Worm (Caenorhabditis elegans): ENCODE results near the gene gfat-2.

The gfat-2 gene

ce11 chrIV:11410084-11410483 lies at the start of gene gfat-2:
Gene gfat-2 (plus strand): TSS chrIV:11410228.
- no peak for TF ChIP-seq elt-4 (tag; optimal IDR thresholded peaks at IDR 0.05)
- TF ChIP-seq nhr-11 (tag; optimal IDR thresholded peaks at IDR 0.05) = no peak
- no peak for TF ChIP-seq pha-2 (tag; optimal IDR thresholded peaks at IDR 0.05)
- no peak for TF ChIP-seq eyg-1 (tag; optimal IDR thresholded peaks at IDR 0.05)
- TF ChIP-seq pax-1 (tag; optimal IDR thresholded peaks at IDR 0.05) = no peak
- TF ChIP-seq elt-2 (tag; optimal IDR thresholded peaks at IDR 0.05) = no peak

ce11 chrIV:11361409-11361808 lies 48.6 kb upstream of the gfat-2 start, which contains the start of gene T01G1.4:
Gene T01G1.4 (minus strand): TSS chrIV:11361509.
- TF ChIP-seq C38D4.7 (GFP tag; optimal IDR thresholded peaks at IDR 0.05) (no peak), hlh-30 (tag; optimal IDR thresholded peaks at IDR 0.05; ENCODE audit: insufficient read depth) (no peak), T23F11.4 (GFP tag; optimal IDR thresholded peaks at IDR 0.05) (no peak), ceh-18 (tag; optimal IDR thresholded peaks at IDR 0.05) (no peak), nhr-232 (tag; optimal IDR thresholded peaks at IDR 0.05) (no peak), lim-6 (tag; optimal IDR thresholded peaks at IDR 0.05) (no peak)

- TF ChIP-seq ceh-30 (tag; optimal IDR thresholded peaks at IDR 0.05) (no peak), nfya-1 (tag; optimal IDR thresholded peaks at IDR 0.05) (peak; percentile 5), ceh-9 (tag; optimal IDR thresholded peaks at IDR 0.05) (no peak), ceh-2 (tag; optimal IDR thresholded peaks at IDR 0.05) (no peak), ceh-24 (tag; optimal IDR thresholded peaks at IDR 0.05) (no peak), pax-1 (tag; optimal IDR thresholded peaks at IDR 0.05) (no peak), hlh-30 (tag; optimal IDR thresholded peaks at IDR 0.05; ENCODE audit: insufficient read depth) (no peak), tbx-2 (tag; optimal IDR thresholded peaks at IDR 0.05) (peak; percentile 0)
Observed at ce11 chrIV:11363806-11364562, 46.0 kb upstream of the gfat-2 start.

ce11 chrIV:11371645-11372044 lies 38.4 kb upstream of the gfat-2 start, which contains the start of gene sec-31:
Gene sec-31 (minus strand): TSS chrIV:11371792.
- no peak for TF ChIP-seq ttx-3 (tag; optimal IDR thresholded peaks at IDR 0.05)
- TF ChIP-seq ztf-16 (tag; optimal IDR thresholded peaks at IDR 0.05) = no peak
- TF ChIP-seq eyg-1 (tag; optimal IDR thresholded peaks at IDR 0.05) = no peak
- no peak for TF ChIP-seq fkh-10 (GFP tag; optimal IDR thresholded peaks at IDR 0.05)

ce11 chrIV:11372366-11372997 lies 37.5 kb upstream of the gfat-2 start, which contains the start of gene cbd-1:
Gene cbd-1 (plus strand): TSS chrIV:11372991.
- TF ChIP-seq lin-11 (tag; optimal IDR thresholded peaks at IDR 0.05) (no peak), unc-86 (tag; optimal IDR thresholded peaks at IDR 0.05) (no peak), unc-55 (GFP tag; optimal IDR thresholded peaks at IDR 0.05) (no peak), C08G9.2 (tag; optimal IDR thresholded peaks at IDR 0.05) (no peak), lim-6 (tag; optimal IDR thresholded peaks at IDR 0.05) (no peak), hlh-6 (tag; optimal IDR thresholded peaks at IDR 0.05) (no peak), sox-2 (GFP tag; IDR thresholded peaks at IDR 0.05) (no peak), syd-9 (tag; optimal IDR thresholded peaks at IDR 0.05) (no peak), ceh-14 (tag; optimal IDR thresholded peaks at IDR 0.05) (no peak), ceh-2 (tag; optimal IDR thresholded peaks at IDR 0.05) (no peak), mec-3 (tag; optimal IDR thresholded peaks at IDR 0.05; ENCODE audit: borderline replicate concordance) (no peak), dmd-4 (tag; optimal IDR thresholded peaks at IDR 0.05; ENCODE audit: borderline replicate concordance) (no peak), che-1 (tag; optimal IDR thresholded peaks at IDR 0.05) (no peak), ceh-24 (tag; optimal IDR thresholded peaks at IDR 0.05) (no peak), ceh-18 (tag; optimal IDR thresholded peaks at IDR 0.05) (no peak), pat-9 (tag; optimal IDR thresholded peaks at IDR 0.05) (no peak), T23F11.4 (GFP tag; optimal IDR thresholded peaks at IDR 0.05) (no peak), pqm-1 (tag; optimal IDR thresholded peaks at IDR 0.05) (no peak), hlh-8 (tag; optimal IDR thresholded peaks at IDR 0.05) (no peak), rnt-1 (tag; optimal IDR thresholded peaks at IDR 0.05) (no peak)
